Fruit fly (Drosophila melanogaster) whole organism, adult: ENCODE results near the gene PMP34.

ENCODE experiments used
- CG11617 ChIP-seq: fragments of 200-800 bp; sonication (Bioruptor generic); optimal IDR thresholded peaks from 2 replicates; lab custom pipeline; 2017; ENCODE audit warnings: mild to moderate bottlenecking, missing biosample characterization, missing genetic modification reagents, missing genetic modification characterization
- CG12768 ChIP-seq: fragments of 200-800 bp; sonication (Bioruptor generic); optimal IDR thresholded peaks from 2 replicates; lab custom pipeline; 2017; ENCODE audit warnings: missing biosample characterization, missing genetic modification characterization, mild to moderate bottlenecking, moderate library complexity, missing genetic modification reagents
- CG14711 ChIP-seq: fragments of 200-800 bp; sonication (Bioruptor generic); optimal IDR thresholded peaks from 2 replicates; lab custom pipeline; 2018; ENCODE audit warnings: missing biosample characterization, mild to moderate bottlenecking, missing genetic modification characterization, moderate library complexity
- CG1620 ChIP-seq: fragments of 200-800 bp; sonication (Bioruptor generic); optimal IDR thresholded peaks from 2 replicates; lab custom pipeline; 2016; ENCODE audit warnings: missing biosample characterization, missing genetic modification characterization
- CG33017 ChIP-seq: fragments of 200-800 bp; sonication (Bioruptor generic); optimal IDR thresholded peaks from 2 replicates; lab custom pipeline; 2018; ENCODE audit warnings: missing biosample characterization, mild to moderate bottlenecking, missing genetic modification characterization, moderate library complexity
- CG5204 ChIP-seq: fragments of 200-800 bp; sonication (Bioruptor generic); optimal IDR thresholded peaks from 2 replicates; lab custom pipeline; 2016; ENCODE audit warnings: missing biosample characterization, missing genetic modification characterization
- CG7045 ChIP-seq: fragments of 200-800 bp; sonication (Bioruptor generic); optimal IDR thresholded peaks from 2 replicates; lab custom pipeline; 2017; ENCODE audit warnings: missing biosample characterization, mild to moderate bottlenecking, missing genetic modification characterization
- CG7101 ChIP-seq: fragments of 200-800 bp; sonication (Bioruptor generic); optimal IDR thresholded peaks from 2 replicates; lab custom pipeline; 2018; ENCODE audit warnings: missing biosample characterization, mild to moderate bottlenecking, missing genetic modification characterization, moderate library complexity
- Clk ChIP-seq: fragments of 200-800 bp; sonication (Bioruptor generic); optimal IDR thresholded peaks from 2 replicates; lab custom pipeline; 2017; ENCODE audit warnings: missing biosample characterization, missing genetic modification characterization
- Crg-1 ChIP-seq: fragments of 200-800 bp; sonication (Bioruptor generic); optimal IDR thresholded peaks from 2 replicates; lab custom pipeline; 2016; ENCODE audit warnings: missing biosample characterization, missing genetic modification characterization
- Hr96 ChIP-seq: fragments of 200-800 bp; sonication (Bioruptor generic); optimal IDR thresholded peaks from 2 replicates; lab custom pipeline; 2016; ENCODE audit warnings: missing biosample characterization, missing genetic modification characterization
- Mnt ChIP-seq: fragments of 200-800 bp; sonication (Bioruptor generic); optimal IDR thresholded peaks from 2 replicates; lab custom pipeline; 2016; ENCODE audit warnings: missing biosample characterization, mild to moderate bottlenecking, missing genetic modification characterization
- bab1 ChIP-seq: fragments of 200-800 bp; sonication (Bioruptor generic); optimal IDR thresholded peaks from 3 replicates; lab custom pipeline; 2019; ENCODE audit warnings: missing biosample characterization, mild to moderate bottlenecking, missing genetic modification characterization, moderate library complexity
- cic ChIP-seq: fragments of 200-800 bp; sonication (Bioruptor generic); optimal IDR thresholded peaks from 2 replicates; lab custom pipeline; 2017; ENCODE audit warnings: missing biosample characterization, mild to moderate bottlenecking, missing genetic modification characterization, moderate library complexity
- cnc ChIP-seq, 2 experiments: fragments of >200 bp; optimal IDR thresholded peaks; 2 replicates each; lab custom pipeline; 2017
- kay ChIP-seq: fragments of 200-800 bp; sonication (Bioruptor generic); peaks from one replicate; lab custom pipeline; 2016; ENCODE audit warnings: missing biosample characterization, missing genetic modification characterization, borderline replicate concordance
- ovo ChIP-seq: fragments of 200-800 bp; sonication (Bioruptor generic); optimal IDR thresholded peaks from 2 replicates; lab custom pipeline; 2016; ENCODE audit warnings: missing biosample characterization, missing genetic modification characterization
- pad ChIP-seq: fragments of 200-800 bp; sonication (Bioruptor generic); optimal IDR thresholded peaks from 3 replicates; lab custom pipeline; 2017; ENCODE audit warnings: missing biosample characterization, missing genetic modification characterization, mild to moderate bottlenecking, moderate library complexity, missing genetic modification reagents
- tj ChIP-seq: fragments of 200-800 bp; sonication (Bioruptor generic); optimal IDR thresholded peaks from 3 replicates; lab custom pipeline; 2017; ENCODE audit warnings: missing biosample characterization, mild to moderate bottlenecking, missing genetic modification characterization, moderate library complexity
- toe ChIP-seq: fragments of 200-800 bp; sonication (Bioruptor generic); optimal IDR thresholded peaks from 2 replicates; lab custom pipeline; 2016; ENCODE audit warnings: missing biosample characterization, missing genetic modification characterization

PMP34 gene

dm6 chr3L:4282627-4283026 is 35.9 kb upstream of the PMP34 start, which contains the start of gene CG11583:
CG11583 (minus strand) TSS chr3L:4282817.
- TF ChIP-seq Mnt (GFP tag; lab: Kevin White, UChicago) = peak; percentile 100
- TF ChIP-seq bab1 (GFP tag; lab: Kevin White, UChicago) = peak; percentile 21
- TF ChIP-seq Clk (GFP tag; lab: Kevin White, UChicago) = no peak
- TF ChIP-seq kay (GFP tag; lab: Kevin White, UChicago) = no peak
- no peak for TF ChIP-seq tj
- TF ChIP-seq cnc (optimal IDR thresholded peaks at IDR 0.05; lab: Kevin White, UChicago) = no peak
- TF ChIP-seq CG7101 (tag; lab: Kevin White, UChicago) = peak; percentile 72
- peak; percentile 7 for TF ChIP-seq CG33017
- TF ChIP-seq CG14711 (tag; lab: Kevin White, UChicago) = peak; percentile 53
- TF ChIP-seq Crg-1 (GFP tag; lab: Kevin White, UChicago) = peak; percentile 64
- peak; percentile 26 for TF ChIP-seq ovo (GFP tag; lab: Kevin White, UChicago)
- TF ChIP-seq CG5204 (GFP tag; lab: Kevin White, UChicago) = no peak
- TF ChIP-seq CG1620 (GFP tag; lab: Kevin White, UChicago) = peak; percentile 76
- TF ChIP-seq CG12768 (GFP tag; lab: Kevin White, UChicago) = peak; percentile 52
- no peak for TF ChIP-seq Hr96 (GFP tag; lab: Kevin White, UChicago)
- TF ChIP-seq toe (GFP tag; lab: Kevin White, UChicago) = peak; percentile 63
- peak; percentile 24 for TF ChIP-seq cic (GFP tag; lab: Kevin White, UChicago)
- TF ChIP-seq CG7045 (GFP tag; lab: Kevin White, UChicago) = peak; percentile 19
- no peak for TF ChIP-seq CG11617 (GFP tag; lab: Kevin White, UChicago)
- peak; percentile 57 for TF ChIP-seq pad (GFP tag; lab: Kevin White, UChicago)

DNA sequence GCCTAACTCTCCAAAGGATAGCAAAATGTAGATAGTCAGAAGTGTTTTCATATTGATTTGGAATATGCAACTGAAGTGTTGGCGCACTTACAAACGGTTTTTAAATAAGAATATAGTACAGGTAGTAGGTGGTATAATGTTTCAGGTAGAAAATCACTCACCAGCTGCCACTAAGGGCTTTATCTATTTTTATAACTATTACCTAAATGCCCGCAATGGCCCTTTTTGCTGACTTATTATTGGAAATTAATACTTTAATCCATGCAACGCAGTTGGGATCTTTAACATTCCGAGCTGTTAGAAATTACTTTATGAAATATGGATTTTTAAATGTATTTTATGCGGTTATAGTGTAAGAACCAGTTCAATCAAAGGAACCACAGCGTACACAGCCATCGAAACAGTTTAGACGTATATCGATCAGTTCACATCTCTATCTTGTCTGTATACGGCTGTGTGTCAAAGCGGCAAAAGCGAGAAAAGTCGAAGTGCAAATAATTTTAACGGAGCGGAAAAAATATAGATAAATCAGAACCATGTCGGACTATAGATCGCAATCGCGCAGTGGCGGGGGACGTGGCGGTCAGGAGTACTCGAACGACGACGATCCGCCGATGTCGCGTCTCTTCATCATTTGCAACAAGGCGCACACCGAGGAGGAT is 35.0 kb upstream of the PMP34 start, which contains the start of the genes srw and CG1316:
Gene srw (minus strand): TSS at position 51 of the 662 bp plus-strand sequence.
Gene CG1316 (plus strand): TSS at position 424 of the 662 bp plus-strand sequence.
- TF ChIP-seq cnc (optimal IDR thresholded peaks at IDR 0.05; lab: Kevin White, UChicago) = no peak
- TF ChIP-seq Crg-1 (GFP tag; lab: Kevin White, UChicago) = no peak
- TF ChIP-seq Mnt (GFP tag; lab: Kevin White, UChicago) = peak; percentile 41
- peak; percentile 53 for TF ChIP-seq bab1 (GFP tag; lab: Kevin White, UChicago)
- peak; percentile 32 for TF ChIP-seq CG12768 (GFP tag; lab: Kevin White, UChicago)
- no peak for TF ChIP-seq tj
- no peak for TF ChIP-seq CG7101 (tag; lab: Kevin White, UChicago)

DNA sequence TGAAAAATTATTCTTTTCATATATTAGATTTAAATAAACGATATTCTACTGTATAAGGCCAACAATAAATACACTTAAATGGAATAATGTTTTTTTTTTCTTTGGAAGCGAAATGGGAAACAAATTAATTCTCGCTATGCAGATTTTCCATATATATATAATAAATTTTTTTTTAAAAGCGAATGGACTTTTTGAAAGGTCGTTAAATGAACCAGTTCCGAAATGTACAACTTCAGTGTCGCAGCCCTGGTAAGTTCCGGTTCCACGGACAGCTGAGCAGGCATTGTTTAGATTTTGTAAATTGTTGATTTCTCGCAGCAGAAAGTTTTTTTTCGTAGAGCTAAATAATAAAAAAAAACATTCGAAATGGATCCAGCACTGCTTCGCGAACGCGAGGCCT is 31.8 kb upstream of the PMP34 start, which contains the start of gene TfIIEbeta:
Gene TfIIEbeta (plus strand): TSS at position 255 of the 400 bp plus-strand sequence.
- TF ChIP-seq CG12768 (GFP tag; lab: Kevin White, UChicago) (no peak), CG14711 (tag; lab: Kevin White, UChicago) (peak; percentile 17), bab1 (GFP tag; lab: Kevin White, UChicago) (peak; percentile 14), tj (peak; percentile 38)

DNA sequence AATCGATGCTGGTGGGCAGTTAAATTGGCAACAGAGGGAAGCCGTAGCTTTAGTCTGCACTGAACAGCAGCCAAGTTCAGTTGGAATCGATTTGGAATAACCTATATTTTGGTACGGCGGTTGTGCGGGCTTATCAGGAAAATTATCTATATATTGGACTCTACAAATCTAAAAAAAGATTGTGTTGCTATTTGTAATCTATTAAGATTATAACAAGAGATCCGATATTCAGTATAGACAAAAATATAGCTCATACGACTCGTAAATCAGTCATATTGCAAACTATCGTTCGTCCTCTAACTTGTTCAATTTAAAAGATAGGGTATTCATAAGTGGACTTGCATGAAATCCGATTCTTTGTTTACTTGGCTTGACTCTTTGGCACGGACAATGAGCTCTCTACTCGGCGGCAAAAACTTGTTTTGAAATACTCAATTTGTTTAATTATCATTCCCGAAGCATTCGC is 29.9 kb upstream of the PMP34 start, which contains the start of gene Hexo1:
Gene Hexo1 (plus strand): TSS at position 51 of the 466 bp plus-strand sequence.
- TF ChIP-seq CG1620 (GFP tag; lab: Kevin White, UChicago) (no peak), CG14711 (tag; lab: Kevin White, UChicago) (peak; percentile 54), CG7045 (GFP tag; lab: Kevin White, UChicago) (no peak), CG5204 (GFP tag; lab: Kevin White, UChicago) (no peak), CG7101 (tag; lab: Kevin White, UChicago) (peak; percentile 41), Clk (GFP tag; lab: Kevin White, UChicago) (no peak), toe (GFP tag; lab: Kevin White, UChicago) (no peak), bab1 (GFP tag; lab: Kevin White, UChicago) (no peak), tj (no peak), pad (GFP tag; lab: Kevin White, UChicago) (no peak), Crg-1 (GFP tag; lab: Kevin White, UChicago) (no peak), cic (GFP tag; lab: Kevin White, UChicago) (peak; percentile 76), Hr96 (GFP tag; lab: Kevin White, UChicago) (no peak), CG33017 (peak; percentile 73), ovo (GFP tag; lab: Kevin White, UChicago) (no peak), cnc (optimal IDR thresholded peaks at IDR 0.05; lab: Kevin White, UChicago) (no peak), kay (GFP tag; lab: Kevin White, UChicago) (no peak), CG11617 (GFP tag; lab: Kevin White, UChicago) (peak; percentile 55), CG12768 (GFP tag; lab: Kevin White, UChicago) (peak; percentile 68), Mnt (GFP tag; lab: Kevin White, UChicago) (peak; percentile 6)

dm6 chr3L:4292120-4292697 is 26.3 kb upstream of the PMP34 start, which contains the start of the genes CG15012 and Fdx2:
CG15012 (minus strand) TSS chr3L:4292246.
Fdx2 (plus strand) TSS chr3L:4292482.
- TF ChIP-seq kay (GFP tag; lab: Kevin White, UChicago) = no peak
- peak; percentile 12 for TF ChIP-seq bab1 (GFP tag; lab: Kevin White, UChicago)
- no peak for TF ChIP-seq cic (GFP tag; lab: Kevin White, UChicago)
- no peak for TF ChIP-seq CG12768 (GFP tag; lab: Kevin White, UChicago)
- TF ChIP-seq CG11617 (GFP tag; lab: Kevin White, UChicago) = no peak
- no peak for TF ChIP-seq toe (GFP tag; lab: Kevin White, UChicago)
- TF ChIP-seq CG5204 (GFP tag; lab: Kevin White, UChicago) = no peak
- TF ChIP-seq Hr96 (GFP tag; lab: Kevin White, UChicago) = no peak
- peak; percentile 73 for TF ChIP-seq Mnt (GFP tag; lab: Kevin White, UChicago)
- TF ChIP-seq Clk (GFP tag; lab: Kevin White, UChicago) = no peak
- no peak for TF ChIP-seq CG33017
- no peak for TF ChIP-seq cnc (optimal IDR thresholded peaks at IDR 0.05; lab: Kevin White, UChicago)
- TF ChIP-seq ovo (GFP tag; lab: Kevin White, UChicago) = no peak
- TF ChIP-seq Crg-1 (GFP tag; lab: Kevin White, UChicago) = no peak
- peak; percentile 17 for TF ChIP-seq tj
- TF ChIP-seq CG7045 (GFP tag; lab: Kevin White, UChicago) = no peak
- peak; percentile 4 for TF ChIP-seq pad (GFP tag; lab: Kevin White, UChicago)
- peak; percentile 8 for TF ChIP-seq CG7101 (tag; lab: Kevin White, UChicago)
- peak; percentile 24 for TF ChIP-seq CG1620 (GFP tag; lab: Kevin White, UChicago)
- peak; percentile 100 for TF ChIP-seq CG14711 (tag; lab: Kevin White, UChicago)
